Worm (Caenorhabditis elegans) whole organism, mixed stage, embryonic: ENCODE data around the gene B0284.3.

Source experiments
- ceh-43 ChIP-seq: fragments of 200-800 bp; sonication (Bioruptor generic); optimal IDR thresholded peaks from 2 replicates; lab custom pipeline; 2018; ENCODE audit warnings: mild to moderate bottlenecking, missing genetic modification characterization, moderate library complexity, missing compliant biosample characterization
- cnd-1 ChIP-seq: fragments of 200-800 bp; sonication (Bioruptor generic); optimal IDR thresholded peaks from 2 replicates; lab custom pipeline; 2018; ENCODE audit warnings: mild to moderate bottlenecking, missing genetic modification characterization, missing compliant biosample characterization
- elt-3 ChIP-seq: fragments of 150-350 bp; optimal IDR thresholded peaks from 2 replicates; lab custom pipeline; 2014; ENCODE audit warnings: missing biosample characterization, missing genetic modification characterization
- lin-13 ChIP-seq: fragments of 150-350 bp; optimal IDR thresholded peaks from 2 replicates; lab custom pipeline; 2014; ENCODE audit warnings: missing biosample characterization, missing genetic modification characterization
- lsy-2 ChIP-seq: fragments of 150-350 bp; optimal IDR thresholded peaks from 2 replicates; lab custom pipeline; 2014; ENCODE audit warnings: missing biosample characterization, missing genetic modification characterization
- mab-5 ChIP-seq: fragments of 150-350 bp; optimal IDR thresholded peaks from 2 replicates; lab custom pipeline; 2014; ENCODE audit warnings: missing biosample characterization, missing genetic modification characterization
- nhr-2 ChIP-seq: fragments of 150-350 bp; optimal IDR thresholded peaks from 2 replicates; lab custom pipeline; 2014; ENCODE audit warnings: missing biosample characterization, missing genetic modification characterization
- nhr-28 ChIP-seq: fragments of 150-350 bp; optimal IDR thresholded peaks from 2 replicates; lab custom pipeline; 2014; ENCODE audit warnings: missing biosample characterization, missing genetic modification characterization
- pha-4 ChIP-seq: fragments of 150-350 bp; optimal IDR thresholded peaks from 2 replicates; lab custom pipeline; 2018; ENCODE audit warnings: missing biosample characterization, missing genetic modification reagents, missing genetic modification characterization
- tbx-8 ChIP-seq: fragments of 200-800 bp; sonication (Bioruptor generic); optimal IDR thresholded peaks from 2 replicates; lab custom pipeline; 2018; ENCODE audit warnings: mild to moderate bottlenecking, missing genetic modification characterization, moderate library complexity, missing compliant biosample characterization
- unc-120 ChIP-seq: sonication (generic microtip); optimal IDR thresholded peaks from 2 replicates; lab custom pipeline; 2017; ENCODE audit warnings: missing genetic modification characterization, missing compliant biosample characterization; ENCODE audit not compliant: poor library complexity, severe bottlenecking
- unc-62 ChIP-seq: fragments of 150-350 bp; optimal IDR thresholded peaks from 2 replicates; lab custom pipeline; 2014; ENCODE audit warnings: missing biosample characterization, missing genetic modification reagents, missing genetic modification characterization
- ztf-11 ChIP-seq: fragments of 150-350 bp; optimal IDR thresholded peaks from 2 replicates; lab custom pipeline; 2014; ENCODE audit warnings: missing biosample characterization, missing genetic modification characterization

DNA sequence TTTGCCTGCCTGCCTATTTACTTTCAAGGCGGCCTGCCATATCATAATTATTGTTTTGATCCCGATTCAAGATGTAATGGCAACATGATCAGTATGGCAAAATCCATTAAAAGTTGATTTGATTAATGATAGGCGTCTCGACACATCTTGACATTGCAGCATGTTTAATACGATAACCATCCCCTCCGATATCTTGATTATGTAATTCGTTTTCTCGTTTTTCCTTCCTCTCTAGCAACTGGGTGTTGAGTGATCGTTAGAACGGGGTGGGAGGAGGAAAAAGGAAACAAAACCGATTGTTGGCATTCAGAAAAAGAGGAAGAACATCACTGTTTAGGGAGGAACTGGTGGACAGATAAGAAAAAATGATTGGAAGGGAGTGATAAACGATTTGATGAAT lies 12.3 kb upstream of the B0284.3 start:
- TF ChIP-seq nhr-2 (tag; lab: Kevin White, UChicago) (no peak), lin-13 (tag; lab: Kevin White, UChicago) (no peak), unc-62 (GFP tag; lab: Kevin White, UChicago) (no peak), mab-5 (tag; lab: Kevin White, UChicago) (no peak), ztf-11 (tag; lab: Kevin White, UChicago) (no peak), ceh-43 (no peak), elt-3 (tag; lab: Kevin White, UChicago) (no peak), pha-4 (tag; lab: Kevin White, UChicago) (no peak), lsy-2 (tag; lab: Kevin White, UChicago) (no peak), unc-120 (tag; lab: Kevin White, UChicago) (no peak), cnd-1 (tag; lab: Kevin White, UChicago) (no peak), tbx-8 (GFP tag; lab: Kevin White, UChicago) (no peak), nhr-28 (tag; lab: Kevin White, UChicago) (no peak)
